Worm (Caenorhabditis elegans): Measurements from ENCODE around the gene tkt-1.

DNA sequence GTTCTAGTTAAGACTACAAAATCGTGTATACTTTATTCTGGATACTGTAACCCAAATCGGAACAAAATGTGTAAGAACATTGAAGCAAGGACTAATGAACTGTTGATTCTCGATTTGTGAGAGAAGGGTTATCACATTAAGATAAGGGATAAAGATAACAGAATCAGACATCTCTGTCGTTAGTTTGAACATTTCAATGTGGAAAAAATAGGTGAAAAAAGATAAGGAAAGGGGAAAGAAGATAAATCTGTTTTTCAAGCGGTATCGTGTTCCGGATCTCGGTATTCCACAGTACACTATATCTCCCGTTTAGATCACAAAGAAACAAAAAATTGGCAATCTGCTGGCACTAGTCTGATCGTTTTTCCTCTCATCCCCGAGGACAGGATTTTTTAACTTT, 17.6 kb downstream of the tkt-1 start:
- no peak for TF ChIP-seq nhr-11 (tag; optimal IDR thresholded peaks at IDR 0.05)
- TF ChIP-seq snpc-4 (tag; optimal IDR thresholded peaks at IDR 0.05) = no peak
- TF ChIP-seq mdl-1 (tag; optimal IDR thresholded peaks at IDR 0.05) = no peak
- no peak for TF ChIP-seq ama-1 (optimal IDR thresholded peaks at IDR 0.05)
- TF ChIP-seq ceh-16 (tag; optimal IDR thresholded peaks at IDR 0.05) = peak; percentile 5
- no peak for TF ChIP-seq unc-62 (GFP tag; optimal IDR thresholded peaks at IDR 0.05)
- TF ChIP-seq nhr-77 (tag; optimal IDR thresholded peaks at IDR 0.05) = no peak
- TF ChIP-seq nhr-12 (tag; optimal IDR thresholded peaks at IDR 0.05) = no peak
- TF ChIP-seq ztf-11 (tag; optimal IDR thresholded peaks at IDR 0.05) = no peak
- no peak for TF ChIP-seq zag-1 (tag; optimal IDR thresholded peaks at IDR 0.05)
- TF ChIP-seq ceh-82 (tag; optimal IDR thresholded peaks at IDR 0.05) = no peak
- no peak for TF ChIP-seq nhr-10 (tag; optimal IDR thresholded peaks at IDR 0.05)

All from whole organism, L2 larva.